Worm (Caenorhabditis elegans) whole organism, midembryonic: ENCODE data around the gene M110.8.

Experiments used
- T22C8.4 ChIP-seq: fragments of 200-800 bp; sonication (Bioruptor generic); IDR thresholded peaks from 2 replicates; pipeline ENCODE4 v1.3.6; 2022; ENCODE audit warnings: missing genetic modification characterization, missing compliant biosample characterization
- cog-1 ChIP-seq: sonication (generic microtip); optimal IDR thresholded peaks from 2 replicates; lab custom pipeline; 2016; ENCODE audit warnings: missing genetic modification characterization, missing compliant biosample characterization
- flt-1 ChIP-seq: fragments of 200-800 bp; sonication (Bioruptor generic); IDR thresholded peaks from 2 replicates; pipeline ENCODE4 v1.3.6; 2022; ENCODE audit warnings: missing genetic modification characterization, missing compliant biosample characterization
- klf-2 ChIP-seq: fragments of 200-800 bp; sonication (Bioruptor generic); conservative IDR thresholded peaks from 2 replicates; pipeline ENCODE4 v1.3.6; 2022; ENCODE audit warnings: missing genetic modification reagents, missing genetic modification characterization, missing compliant biosample characterization
- med-1 ChIP-seq: sonication (generic microtip); optimal IDR thresholded peaks from 2 replicates; lab custom pipeline; 2017; ENCODE audit warnings: missing genetic modification characterization, mild to moderate bottlenecking, missing compliant biosample characterization, antibody characterized with exemption, missing genetic modification reagents; ENCODE audit not compliant: insufficient read depth
- ref-1 ChIP-seq: fragments of 200-800 bp; sonication (Bioruptor generic); conservative IDR thresholded peaks from 2 replicates; pipeline ENCODE4 v1.3.6; 2022; ENCODE audit warnings: missing genetic modification reagents, missing genetic modification characterization, missing compliant biosample characterization
- tab-1 ChIP-seq: fragments of 200-800 bp; sonication (Bioruptor generic); IDR thresholded peaks from 2 replicates; pipeline ENCODE4 v1.3.6; 2022; ENCODE audit warnings: missing genetic modification characterization, missing compliant biosample characterization
- ztf-23 ChIP-seq: fragments of 200-800 bp; sonication (Bioruptor generic); IDR thresholded peaks from 2 replicates; pipeline ENCODE4 v1.3.6; 2022; ENCODE audit warnings: missing genetic modification reagents, missing genetic modification characterization, missing compliant biosample characterization
- ztf-29 ChIP-seq: fragments of 200-800 bp; sonication (Bioruptor generic); IDR thresholded peaks from 2 replicates; pipeline ENCODE4 v1.3.6; 2022; ENCODE audit warnings: missing genetic modification reagents, missing genetic modification characterization, missing compliant biosample characterization

M110.8 gene

ce11 chrII:8218266-8218665 is 8.9 kb upstream of the M110.8 start:
- TF ChIP-seq med-1 (GFP tag; lab: Kevin White, UChicago) (no peak), ztf-23 (no peak), ztf-29 (GFP tag; lab: Robert Waterston, UW) (no peak), tab-1 (no peak), klf-2 (GFP tag; lab: Robert Waterston, UW) (no peak), cog-1 (tag; lab: Kevin White, UChicago) (no peak), flt-1 (no peak), ref-1 (GFP tag; lab: Robert Waterston, UW) (no peak)

- no peak for TF ChIP-seq T22C8.4 (GFP tag; lab: Robert Waterston, UW)
- TF ChIP-seq ztf-23: no peak
- no peak for TF ChIP-seq flt-1
- no peak for TF ChIP-seq ztf-29 (GFP tag; lab: Robert Waterston, UW)
- TF ChIP-seq med-1 (GFP tag; lab: Kevin White, UChicago): no peak
- no peak for TF ChIP-seq tab-1
These were observed 7.5 kb upstream of the M110.8 start, which contains the start of gene ifg-1 for ce11 chrII:8216922-8217321. ifg-1 (plus strand) TSS chrII:8217222.

ce11 chrII:8216433-8216832 is 7.1 kb upstream of the M110.8 start, which contains the start of gene M110.3:
M110.3 (minus strand) TSS chrII:8216616.
- TF ChIP-seq klf-2 (GFP tag; lab: Robert Waterston, UW) (no peak), T22C8.4 (GFP tag; lab: Robert Waterston, UW) (peak; percentile 63; the same call in 1 of the 2 replicates)

ce11 chrII:8214367-8214766 is 5.0 kb upstream of the M110.8 start, which contains the start of gene M110.10:
M110.10 (minus strand) TSS chrII:8214467.
- TF ChIP-seq T22C8.4 (GFP tag; lab: Robert Waterston, UW) (no peak), ref-1 (GFP tag; lab: Robert Waterston, UW) (no peak), flt-1 (no peak), tab-1 (no peak), med-1 (GFP tag; lab: Kevin White, UChicago) (no peak), ztf-23 (no peak), klf-2 (GFP tag; lab: Robert Waterston, UW) (no peak), cog-1 (tag; lab: Kevin White, UChicago) (no peak), ztf-29 (GFP tag; lab: Robert Waterston, UW) (no peak)

- no peak for TF ChIP-seq flt-1
- TF ChIP-seq klf-2 (GFP tag; lab: Robert Waterston, UW): no peak
- no peak for TF ChIP-seq cog-1 (tag; lab: Kevin White, UChicago)
- no peak for TF ChIP-seq ref-1 (GFP tag; lab: Robert Waterston, UW)
- TF ChIP-seq ztf-29 (GFP tag; lab: Robert Waterston, UW): no peak
- TF ChIP-seq ztf-23: no peak
- no peak for TF ChIP-seq med-1 (GFP tag; lab: Kevin White, UChicago)
- no peak for TF ChIP-seq T22C8.4 (GFP tag; lab: Robert Waterston, UW)
- TF ChIP-seq tab-1: no peak
These were observed 3.3 kb upstream of the M110.8 start, which contains the start of gene twk-3 for ce11 chrII:8212680-8213079. twk-3 (minus strand) TSS chrII:8212780.

- TF ChIP-seq flt-1: no peak
- TF ChIP-seq klf-2 (GFP tag; lab: Robert Waterston, UW): no peak
- no peak for TF ChIP-seq T22C8.4 (GFP tag; lab: Robert Waterston, UW)
- TF ChIP-seq ref-1 (GFP tag; lab: Robert Waterston, UW): no peak
- TF ChIP-seq med-1 (GFP tag; lab: Kevin White, UChicago): no peak
- TF ChIP-seq cog-1 (tag; lab: Kevin White, UChicago): no peak
- TF ChIP-seq ztf-23: no peak
- no peak for TF ChIP-seq tab-1
- no peak for TF ChIP-seq ztf-29 (GFP tag; lab: Robert Waterston, UW)
These were observed 3.8 kb downstream of the M110.8 start for ce11 chrII:8205612-8206011.

- TF ChIP-seq T22C8.4 (GFP tag; lab: Robert Waterston, UW): no peak
- TF ChIP-seq med-1 (GFP tag; lab: Kevin White, UChicago): no peak
- no peak for TF ChIP-seq ref-1 (GFP tag; lab: Robert Waterston, UW)
- TF ChIP-seq tab-1: no peak
- no peak for TF ChIP-seq flt-1
- no peak for TF ChIP-seq cog-1 (tag; lab: Kevin White, UChicago)
- TF ChIP-seq klf-2 (GFP tag; lab: Robert Waterston, UW): no peak
- TF ChIP-seq ztf-23: no peak
- no peak for TF ChIP-seq ztf-29 (GFP tag; lab: Robert Waterston, UW)
These were observed 5.3 kb downstream of the M110.8 start, which contains the start of gene col-76 for ce11 chrII:8204039-8204438. col-76 (plus strand) TSS chrII:8204339.

- TF ChIP-seq ref-1 (GFP tag; lab: Robert Waterston, UW) (no peak), cog-1 (tag; lab: Kevin White, UChicago) (no peak), T22C8.4 (GFP tag; lab: Robert Waterston, UW) (no peak), klf-2 (GFP tag; lab: Robert Waterston, UW) (no peak), tab-1 (no peak), ztf-23 (no peak), med-1 (GFP tag; lab: Kevin White, UChicago) (no peak)
These were observed 9.6 kb downstream of the M110.8 start for ce11 chrII:8199803-8200202.

- no peak for TF ChIP-seq T22C8.4 (GFP tag; lab: Robert Waterston, UW)
- no peak for TF ChIP-seq cog-1 (tag; lab: Kevin White, UChicago)
- TF ChIP-seq ref-1 (GFP tag; lab: Robert Waterston, UW): no peak
- TF ChIP-seq klf-2 (GFP tag; lab: Robert Waterston, UW): no peak
- no peak for TF ChIP-seq ztf-29 (GFP tag; lab: Robert Waterston, UW)
- no peak for TF ChIP-seq flt-1
- TF ChIP-seq tab-1: no peak
These were observed 10.9 kb downstream of the M110.8 start, which contains the start of gene qua-1 for ce11 chrII:8198503-8198902. qua-1 (plus strand) TSS chrII:8198803.

ce11 chrII:8193922-8194321 is 15.5 kb downstream of the M110.8 start:
- TF ChIP-seq T22C8.4 (GFP tag; lab: Robert Waterston, UW): no peak
- TF ChIP-seq flt-1: no peak
- TF ChIP-seq klf-2 (GFP tag; lab: Robert Waterston, UW): no peak
